Fruit fly (Drosophila melanogaster): ENCODE data around the gene DZIP1.

The DZIP1 gene

dm6 chr3R:24503627-24504026 lies 11.5 kb upstream of the DZIP1 start:
- no peak for TF ChIP-seq bab1 (GFP tag; optimal IDR thresholded peaks at IDR 0.05)
- TF ChIP-seq CG33017 (tag; optimal IDR thresholded peaks at IDR 0.05) = no peak
- no peak for TF ChIP-seq Mnt (GFP tag; optimal IDR thresholded peaks at IDR 0.05)
- TF ChIP-seq CG1620 (GFP tag; optimal IDR thresholded peaks at IDR 0.05) = no peak
- no peak for TF ChIP-seq Hr96 (GFP tag; optimal IDR thresholded peaks at IDR 0.05)
- no peak for TF ChIP-seq Clk (GFP tag; optimal IDR thresholded peaks at IDR 0.05)
- TF ChIP-seq kay (GFP tag; ENCODE audit: borderline replicate concordance) = no peak
- no peak for TF ChIP-seq CG5204 (GFP tag; optimal IDR thresholded peaks at IDR 0.05)

- peak; percentile 19 for TF ChIP-seq ovo (GFP tag; optimal IDR thresholded peaks at IDR 0.05)
- TF ChIP-seq pad (GFP tag; optimal IDR thresholded peaks at IDR 0.05) = no peak
- peak; percentile 35 for TF ChIP-seq Hr96 (GFP tag; optimal IDR thresholded peaks at IDR 0.05)
- no peak for TF ChIP-seq tj (GFP tag; optimal IDR thresholded peaks at IDR 0.05)
- peak; percentile 46 for TF ChIP-seq bab1 (GFP tag; optimal IDR thresholded peaks at IDR 0.05)
- TF ChIP-seq CG14711 (tag; optimal IDR thresholded peaks at IDR 0.05) = no peak
- peak; percentile 60 for TF ChIP-seq cic (GFP tag; optimal IDR thresholded peaks at IDR 0.05)
- peak; percentile 35 for TF ChIP-seq Mnt (GFP tag; optimal IDR thresholded peaks at IDR 0.05)
- no peak for TF ChIP-seq CG5204 (GFP tag; optimal IDR thresholded peaks at IDR 0.05)
- TF ChIP-seq CG1620 (GFP tag; optimal IDR thresholded peaks at IDR 0.05) = peak; percentile 17
- peak; percentile 10 for TF ChIP-seq toe (GFP tag; optimal IDR thresholded peaks at IDR 0.05)
- TF ChIP-seq kay (GFP tag; ENCODE audit: borderline replicate concordance) = no peak
These were observed 3.1 kb downstream of the DZIP1 start, which contains the start of gene Pp1alpha-96A for dm6 chr3R:24518150-24518580. Pp1alpha-96A (plus strand) TSS chr3R:24518270.

- TF ChIP-seq cic (GFP tag; optimal IDR thresholded peaks at IDR 0.05) (peak; percentile 54), tj (GFP tag; optimal IDR thresholded peaks at IDR 0.05) (peak; percentile 50), CG1620 (GFP tag; optimal IDR thresholded peaks at IDR 0.05) (no peak), CG12768 (GFP tag; optimal IDR thresholded peaks at IDR 0.05) (no peak), Crg-1 (GFP tag; optimal IDR thresholded peaks at IDR 0.05) (no peak), cnc (optimal IDR thresholded peaks at IDR 0.05) (no peak), kay (GFP tag; ENCODE audit: borderline replicate concordance) (peak; percentile 20), CG7101 (tag; optimal IDR thresholded peaks at IDR 0.05) (no peak), ovo (GFP tag; optimal IDR thresholded peaks at IDR 0.05) (no peak), CG11617 (GFP tag; optimal IDR thresholded peaks at IDR 0.05) (no peak), CG7045 (GFP tag; optimal IDR thresholded peaks at IDR 0.05) (no peak), bab1 (GFP tag; optimal IDR thresholded peaks at IDR 0.05) (no peak), CG14711 (tag; optimal IDR thresholded peaks at IDR 0.05) (no peak), CG5204 (GFP tag; optimal IDR thresholded peaks at IDR 0.05) (no peak), CG33017 (tag; optimal IDR thresholded peaks at IDR 0.05) (no peak)
These were observed 6.2 kb downstream of the DZIP1 start for dm6 chr3R:24521313-24521712.

DNA sequence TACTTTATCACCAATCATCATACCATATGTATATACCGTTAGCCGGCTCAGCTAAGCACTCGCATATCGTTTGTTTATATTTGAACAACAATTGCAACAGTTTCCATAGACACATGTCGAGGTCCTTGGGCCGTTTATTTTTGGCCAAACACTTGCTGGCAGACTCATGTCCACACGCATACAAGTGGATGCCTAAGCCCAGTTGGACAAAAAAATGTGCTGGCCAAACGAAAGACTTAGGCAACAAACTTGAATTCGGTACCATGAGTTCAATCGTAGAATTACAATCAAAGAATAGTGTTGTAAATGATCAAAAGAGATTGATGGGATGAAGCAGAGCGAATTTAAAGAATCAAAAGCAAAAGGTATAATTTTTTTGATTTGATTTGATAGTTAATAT lies 8.5 kb downstream of the DZIP1 start, which contains the start of gene CG13622:
CG13622 (minus strand) TSS at position 101 of the 400 bp plus-strand sequence.
- no peak for TF ChIP-seq ovo (GFP tag; optimal IDR thresholded peaks at IDR 0.05)

- TF ChIP-seq CG14711 (tag; optimal IDR thresholded peaks at IDR 0.05) = no peak
- TF ChIP-seq Mnt (GFP tag; optimal IDR thresholded peaks at IDR 0.05) = no peak
- TF ChIP-seq CG11617 (GFP tag; optimal IDR thresholded peaks at IDR 0.05) = no peak
- TF ChIP-seq pad (GFP tag; optimal IDR thresholded peaks at IDR 0.05) = no peak
- no peak for TF ChIP-seq tj (GFP tag; optimal IDR thresholded peaks at IDR 0.05)
- TF ChIP-seq ovo (GFP tag; optimal IDR thresholded peaks at IDR 0.05) = no peak
- TF ChIP-seq CG33017 (tag; optimal IDR thresholded peaks at IDR 0.05) = no peak
- TF ChIP-seq CG7045 (GFP tag; optimal IDR thresholded peaks at IDR 0.05) = no peak
- no peak for TF ChIP-seq kay (GFP tag; ENCODE audit: borderline replicate concordance)
- no peak for TF ChIP-seq CG5204 (GFP tag; optimal IDR thresholded peaks at IDR 0.05)
- TF ChIP-seq CG12768 (GFP tag; optimal IDR thresholded peaks at IDR 0.05) = no peak
- TF ChIP-seq toe (GFP tag; optimal IDR thresholded peaks at IDR 0.05) = no peak
- no peak for TF ChIP-seq cic (GFP tag; optimal IDR thresholded peaks at IDR 0.05)
- TF ChIP-seq cnc (optimal IDR thresholded peaks at IDR 0.05) = no peak
- TF ChIP-seq Hr96 (GFP tag; optimal IDR thresholded peaks at IDR 0.05) = no peak
These were observed 9.4 kb downstream of the DZIP1 start, which contains the start of gene Jhbp12 for dm6 chr3R:24524426-24524974. Jhbp12 (plus strand) TSS chr3R:24524794.

DNA sequence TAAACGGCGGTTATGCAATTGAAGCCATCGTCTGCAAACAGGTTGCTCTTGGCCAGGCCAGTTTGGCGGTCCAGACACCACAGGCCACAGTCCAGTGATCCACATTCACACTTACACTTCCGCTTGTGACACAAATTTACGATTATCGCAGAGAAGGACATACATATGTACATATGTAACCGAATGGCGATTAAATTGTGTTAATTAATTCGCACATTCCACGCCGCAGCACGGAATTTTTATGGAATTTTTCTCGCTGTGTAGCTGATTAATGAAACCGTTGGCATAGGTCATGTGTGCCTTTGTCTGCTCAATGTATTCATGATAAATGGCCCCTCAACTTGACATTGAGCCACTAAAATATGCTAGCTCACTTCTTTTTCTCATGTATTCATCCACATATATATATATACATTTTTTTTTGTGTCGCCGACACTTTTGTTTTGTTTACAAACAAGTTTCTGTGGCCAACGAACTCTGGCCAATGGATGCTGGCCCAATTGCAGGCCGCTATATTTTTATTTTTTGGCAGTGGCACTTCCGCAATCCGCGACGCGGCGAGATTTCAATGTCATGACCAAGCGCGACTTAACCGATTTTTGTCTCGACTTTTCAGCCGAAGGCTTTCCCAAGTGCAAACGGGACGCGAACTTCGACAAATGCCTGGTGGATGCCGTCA lies 11.0 kb downstream of the DZIP1 start:
- no peak for TF ChIP-seq CG12768 (GFP tag; optimal IDR thresholded peaks at IDR 0.05)
- no peak for TF ChIP-seq ovo (GFP tag; optimal IDR thresholded peaks at IDR 0.05)
- no peak for TF ChIP-seq cic (GFP tag; optimal IDR thresholded peaks at IDR 0.05)
- no peak for TF ChIP-seq bab1 (GFP tag; optimal IDR thresholded peaks at IDR 0.05)
- no peak for TF ChIP-seq tj (GFP tag; optimal IDR thresholded peaks at IDR 0.05)
- TF ChIP-seq CG1620 (GFP tag; optimal IDR thresholded peaks at IDR 0.05) = no peak
- TF ChIP-seq kay (GFP tag; ENCODE audit: borderline replicate concordance) = no peak
- no peak for TF ChIP-seq CG33017 (tag; optimal IDR thresholded peaks at IDR 0.05)
- TF ChIP-seq CG7101 (tag; optimal IDR thresholded peaks at IDR 0.05) = no peak
- no peak for TF ChIP-seq CG7045 (GFP tag; optimal IDR thresholded peaks at IDR 0.05)
- no peak for TF ChIP-seq pad (GFP tag; optimal IDR thresholded peaks at IDR 0.05)
- TF ChIP-seq Clk (GFP tag; optimal IDR thresholded peaks at IDR 0.05) = no peak
- no peak for TF ChIP-seq toe (GFP tag; optimal IDR thresholded peaks at IDR 0.05)
- TF ChIP-seq Hr96 (GFP tag; optimal IDR thresholded peaks at IDR 0.05) = no peak
- no peak for TF ChIP-seq CG14711 (tag; optimal IDR thresholded peaks at IDR 0.05)
- TF ChIP-seq cnc (optimal IDR thresholded peaks at IDR 0.05) = no peak
- TF ChIP-seq CG11617 (GFP tag; optimal IDR thresholded peaks at IDR 0.05) = no peak
- TF ChIP-seq Crg-1 (GFP tag; optimal IDR thresholded peaks at IDR 0.05) = no peak
- no peak for TF ChIP-seq CG5204 (GFP tag; optimal IDR thresholded peaks at IDR 0.05)
- TF ChIP-seq Mnt (GFP tag; optimal IDR thresholded peaks at IDR 0.05) = no peak

Data from whole organism, adult.